Fruit fly (Drosophila melanogaster): ENCODE data around the gene CG31952.

Gene CG31952

DNA sequence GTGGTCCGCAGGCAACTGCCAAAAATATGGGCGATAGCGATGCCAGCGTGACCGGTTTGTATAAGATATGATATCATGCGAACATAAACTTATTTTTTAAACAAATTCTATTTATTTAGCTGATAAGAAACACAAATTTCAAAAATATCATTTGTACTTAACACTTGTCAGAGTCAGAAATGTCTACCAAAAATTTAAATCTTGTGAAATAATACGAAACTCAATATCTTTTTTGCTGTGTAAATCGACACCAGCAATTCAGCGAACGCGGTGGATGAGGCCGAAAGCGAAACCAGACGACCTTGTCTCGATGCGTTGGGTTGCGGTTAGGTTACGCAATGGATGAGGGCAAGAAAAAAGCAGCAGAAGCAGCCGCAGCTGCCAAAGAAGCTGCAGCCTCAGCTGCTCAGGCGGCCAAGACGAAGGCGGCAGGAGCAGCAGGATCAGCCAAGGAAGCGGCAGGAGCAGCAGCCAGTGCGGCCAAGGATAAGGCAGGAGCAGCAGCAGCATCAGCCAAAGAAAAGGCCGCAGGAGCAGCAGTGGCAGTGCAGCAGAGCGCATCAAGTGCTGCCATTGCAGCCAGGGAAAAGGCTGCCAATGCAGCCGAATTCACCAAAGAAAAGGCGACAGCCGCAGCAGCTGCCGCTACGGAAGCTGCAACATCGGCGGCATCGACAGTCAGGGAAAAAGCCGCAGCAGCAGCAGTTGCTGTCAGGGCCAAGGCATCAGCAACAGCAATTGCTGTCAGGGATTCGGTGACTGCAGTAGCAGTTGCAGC is at the start of gene CG31952:
Gene CG31952 (plus strand): TSS at position 167 of the 778 bp plus-strand sequence.
- TF ChIP-seq Myc (optimal IDR thresholded peaks at IDR 0.05) (no peak), insv (optimal IDR thresholded peaks at IDR 0.05) (no peak), Sin3A (optimal IDR thresholded peaks at IDR 0.05) (no peak)

DNA sequence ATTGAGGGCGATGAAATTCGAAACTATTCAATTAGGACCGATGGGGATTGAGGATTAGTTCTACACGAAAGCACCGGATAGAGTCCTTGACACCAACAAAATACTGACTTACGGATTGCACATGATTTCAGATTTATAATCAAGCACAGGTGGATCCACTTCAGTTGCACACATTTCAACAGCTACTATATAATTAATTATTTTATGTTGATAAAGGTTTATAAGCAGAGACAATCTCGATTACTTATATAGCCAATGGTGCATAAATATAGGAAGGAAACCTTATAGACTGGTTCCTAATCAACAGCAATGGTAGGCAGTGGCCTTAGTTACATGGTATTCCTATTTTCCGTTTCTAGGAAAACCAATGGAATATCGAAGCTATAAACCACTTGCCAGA is 48.1 kb upstream of the CG31952 start:
- TF ChIP-seq insv (optimal IDR thresholded peaks at IDR 0.05), result no peak
- TF ChIP-seq Sin3A (optimal IDR thresholded peaks at IDR 0.05), result no peak
- TF ChIP-seq Myc (optimal IDR thresholded peaks at IDR 0.05), result no peak
- no peak for TF ChIP-seq psq (optimal IDR thresholded peaks at IDR 0.05)
- TF ChIP-seq h (optimal IDR thresholded peaks at IDR 0.05), result no peak
- no peak for TF ChIP-seq ttk (optimal IDR thresholded peaks at IDR 0.05)

DNA sequence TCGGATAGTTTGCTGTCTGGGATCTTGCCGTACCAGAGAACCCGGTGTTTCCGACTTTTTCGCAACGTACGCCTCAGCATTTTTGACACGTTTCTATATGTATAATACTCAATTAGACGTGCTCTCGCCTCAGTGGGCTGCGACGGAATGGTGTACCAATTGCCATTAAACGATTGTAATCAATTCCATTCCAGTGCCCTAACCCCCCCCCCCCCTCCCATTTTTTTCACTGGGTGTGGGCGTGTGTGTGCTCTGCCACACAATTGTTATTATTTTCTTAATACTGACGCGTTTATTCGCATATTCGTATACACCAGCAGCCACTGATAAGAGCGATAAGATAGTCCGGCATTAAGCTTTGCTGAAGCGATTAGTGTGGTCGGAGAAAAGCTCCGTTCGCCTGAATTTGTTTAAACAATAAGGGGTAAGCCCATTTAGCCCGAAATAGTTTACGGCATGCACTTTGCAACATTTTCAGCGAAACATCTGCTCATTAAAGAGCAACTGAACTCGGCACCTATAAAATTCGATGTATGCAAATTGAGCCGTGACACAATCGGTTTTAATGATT is 47.3 kb upstream of the CG31952 start:
- TF ChIP-seq h (optimal IDR thresholded peaks at IDR 0.05), result no peak
- no peak for TF ChIP-seq Sin3A (optimal IDR thresholded peaks at IDR 0.05)
- TF ChIP-seq psq (optimal IDR thresholded peaks at IDR 0.05), result no peak
- no peak for TF ChIP-seq ttk (optimal IDR thresholded peaks at IDR 0.05)
- TF ChIP-seq insv (optimal IDR thresholded peaks at IDR 0.05), result no peak
- no peak for TF ChIP-seq Myc (optimal IDR thresholded peaks at IDR 0.05)

DNA sequence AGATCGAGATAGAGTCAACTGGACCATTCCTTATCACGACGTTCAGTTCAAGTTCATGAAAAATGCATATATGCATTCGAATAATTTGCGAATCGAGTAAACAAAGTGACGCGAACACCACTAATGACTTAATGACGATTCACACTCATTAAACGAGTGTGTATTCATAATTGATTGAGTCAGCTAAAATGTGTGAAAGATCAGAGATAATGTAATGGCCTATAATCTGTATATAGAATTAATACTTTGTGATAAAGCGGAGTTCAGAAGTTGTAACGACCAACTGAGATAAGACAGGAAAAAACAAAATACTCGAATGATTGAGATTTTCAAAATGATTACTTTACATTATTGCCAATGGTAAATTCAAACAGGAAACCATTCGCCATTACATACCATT is 46.7 kb upstream of the CG31952 start:
- TF ChIP-seq Myc (optimal IDR thresholded peaks at IDR 0.05) (no peak), Sin3A (optimal IDR thresholded peaks at IDR 0.05) (no peak), h (optimal IDR thresholded peaks at IDR 0.05) (no peak), ttk (optimal IDR thresholded peaks at IDR 0.05) (no peak), insv (optimal IDR thresholded peaks at IDR 0.05) (no peak), psq (optimal IDR thresholded peaks at IDR 0.05) (no peak)

DNA sequence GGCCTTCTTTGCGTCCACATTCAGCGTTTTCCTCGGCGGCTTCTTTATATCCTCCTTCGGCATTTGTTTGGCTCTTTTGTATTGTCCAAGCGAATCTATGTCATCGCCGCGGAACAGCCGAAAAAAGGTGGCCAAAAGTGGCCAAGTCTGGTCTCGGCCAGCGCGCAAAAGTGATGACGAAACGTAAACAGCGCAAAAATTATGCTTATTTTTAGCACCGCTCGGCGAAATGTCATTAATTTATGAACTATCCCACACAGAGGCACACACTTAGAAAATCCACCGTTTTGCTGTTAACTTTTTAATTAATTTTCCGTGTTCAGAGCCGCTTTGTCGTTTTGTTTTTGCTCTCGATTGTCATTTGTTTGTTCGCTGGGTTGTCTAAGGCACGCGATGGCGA is 45.6 kb upstream of the CG31952 start:
- no peak for TF ChIP-seq Sin3A (optimal IDR thresholded peaks at IDR 0.05)
- TF ChIP-seq ttk (optimal IDR thresholded peaks at IDR 0.05), result no peak
- TF ChIP-seq Myc (optimal IDR thresholded peaks at IDR 0.05), result no peak
- no peak for TF ChIP-seq psq (optimal IDR thresholded peaks at IDR 0.05)
- TF ChIP-seq h (optimal IDR thresholded peaks at IDR 0.05), result no peak
- no peak for TF ChIP-seq insv (optimal IDR thresholded peaks at IDR 0.05)

DNA sequence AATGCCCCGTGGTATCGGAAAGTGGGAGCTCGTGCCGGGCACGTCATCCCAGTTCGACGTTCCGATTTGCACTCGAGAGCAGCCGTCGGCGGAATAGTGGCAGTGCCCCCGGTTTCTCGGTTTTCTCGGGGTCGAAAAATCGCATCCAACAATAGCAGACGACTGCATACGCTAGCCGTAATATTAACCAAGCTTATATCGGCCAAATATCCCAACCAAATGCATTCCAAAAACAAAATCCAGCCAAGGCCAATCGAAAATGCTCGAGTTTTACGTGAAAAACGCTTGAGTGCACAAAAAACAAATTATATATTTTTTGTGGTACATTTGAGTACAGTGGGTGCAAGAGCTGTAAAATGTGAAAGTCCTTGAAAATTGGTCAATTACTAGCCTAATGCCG is 45.2 kb upstream of the CG31952 start:
- TF ChIP-seq Myc (optimal IDR thresholded peaks at IDR 0.05), result no peak
- TF ChIP-seq Sin3A (optimal IDR thresholded peaks at IDR 0.05), result no peak
- no peak for TF ChIP-seq insv (optimal IDR thresholded peaks at IDR 0.05)
- TF ChIP-seq psq (optimal IDR thresholded peaks at IDR 0.05), result no peak
- no peak for TF ChIP-seq ttk (optimal IDR thresholded peaks at IDR 0.05)
- TF ChIP-seq h (optimal IDR thresholded peaks at IDR 0.05), result no peak

DNA sequence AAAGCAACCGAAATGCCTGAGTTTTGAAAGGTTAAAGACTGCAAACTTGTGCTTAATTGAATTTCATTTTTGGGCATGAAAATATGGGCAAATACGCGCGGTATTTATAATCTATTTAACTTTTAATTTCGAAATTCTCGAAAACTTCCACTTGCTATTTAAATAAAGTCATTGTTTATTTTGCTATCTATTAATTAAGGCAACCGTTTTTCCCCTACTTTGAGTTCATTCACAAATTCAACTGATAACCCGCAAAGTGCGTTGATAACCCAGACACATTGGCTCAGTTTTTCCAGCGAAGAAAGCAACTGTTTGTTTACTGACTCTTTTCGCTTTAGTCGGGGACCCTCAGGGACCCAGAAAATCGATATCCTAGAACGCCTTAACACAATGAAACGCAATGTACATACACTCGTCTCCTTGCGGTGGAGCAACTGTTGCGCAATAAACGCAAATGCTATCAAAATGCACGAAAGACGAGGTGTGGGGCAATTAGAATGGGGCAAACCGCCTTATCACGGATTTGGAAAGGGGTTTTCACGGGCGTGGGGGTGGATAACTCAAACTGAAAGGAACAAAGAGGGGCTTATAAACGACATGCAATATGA is 44.6 kb upstream of the CG31952 start:
- TF ChIP-seq Sin3A (optimal IDR thresholded peaks at IDR 0.05) (no peak), ttk (optimal IDR thresholded peaks at IDR 0.05) (no peak), Myc (optimal IDR thresholded peaks at IDR 0.05) (no peak), insv (optimal IDR thresholded peaks at IDR 0.05) (no peak), h (optimal IDR thresholded peaks at IDR 0.05) (no peak), psq (optimal IDR thresholded peaks at IDR 0.05) (no peak)

DNA sequence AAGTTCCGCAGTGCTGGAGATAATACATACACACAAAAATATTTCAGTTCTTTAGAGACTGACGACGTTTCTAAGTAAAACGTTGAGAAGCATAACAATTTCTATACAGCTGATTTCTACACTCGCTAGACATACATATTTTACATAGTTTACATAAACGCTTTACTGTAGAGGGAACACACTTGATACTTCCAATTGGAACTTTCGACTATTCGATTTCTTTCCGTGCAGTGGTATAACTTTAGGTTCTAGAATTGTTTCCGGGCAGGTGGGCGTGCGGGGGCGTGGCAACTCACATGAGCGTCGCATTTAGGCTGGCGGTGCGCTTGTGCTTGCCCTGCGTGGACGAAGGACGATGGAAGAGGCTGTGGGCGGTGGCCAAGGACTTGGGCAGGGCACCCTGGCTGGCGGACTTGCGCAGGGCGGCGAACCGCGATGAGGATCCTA is 44.0 kb upstream of the CG31952 start:
- TF ChIP-seq Myc (optimal IDR thresholded peaks at IDR 0.05) (no peak), psq (optimal IDR thresholded peaks at IDR 0.05) (no peak), h (optimal IDR thresholded peaks at IDR 0.05) (no peak), insv (optimal IDR thresholded peaks at IDR 0.05) (no peak), ttk (optimal IDR thresholded peaks at IDR 0.05) (no peak), Sin3A (optimal IDR thresholded peaks at IDR 0.05) (no peak)

DNA sequence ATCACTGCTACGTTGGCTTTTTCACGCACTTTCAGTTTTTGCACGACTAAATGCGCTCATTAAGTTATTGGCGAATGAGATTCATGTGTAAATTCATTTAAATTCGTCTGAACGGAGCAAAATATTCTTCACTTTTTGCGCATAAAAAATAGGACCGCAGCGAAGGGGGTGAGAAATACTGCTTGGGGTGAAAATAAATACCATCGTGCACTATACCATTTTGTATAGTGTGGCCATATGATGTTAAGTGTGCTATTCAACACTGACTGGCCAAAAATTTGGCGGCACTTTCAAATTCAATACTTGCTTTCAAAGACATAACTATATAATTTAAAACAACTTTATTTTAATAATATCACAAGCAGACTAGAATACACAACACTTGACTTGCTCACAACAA is 43.3 kb upstream of the CG31952 start, which contains the start of gene GramD1B:
Gene GramD1B (minus strand): TSS at position 131 of the 400 bp plus-strand sequence.
- TF ChIP-seq ttk (optimal IDR thresholded peaks at IDR 0.05), result no peak
- TF ChIP-seq Myc (optimal IDR thresholded peaks at IDR 0.05), result no peak
- no peak for TF ChIP-seq insv (optimal IDR thresholded peaks at IDR 0.05)
- TF ChIP-seq psq (optimal IDR thresholded peaks at IDR 0.05), result no peak
- TF ChIP-seq h (optimal IDR thresholded peaks at IDR 0.05), result no peak
- no peak for TF ChIP-seq Sin3A (optimal IDR thresholded peaks at IDR 0.05)

DNA sequence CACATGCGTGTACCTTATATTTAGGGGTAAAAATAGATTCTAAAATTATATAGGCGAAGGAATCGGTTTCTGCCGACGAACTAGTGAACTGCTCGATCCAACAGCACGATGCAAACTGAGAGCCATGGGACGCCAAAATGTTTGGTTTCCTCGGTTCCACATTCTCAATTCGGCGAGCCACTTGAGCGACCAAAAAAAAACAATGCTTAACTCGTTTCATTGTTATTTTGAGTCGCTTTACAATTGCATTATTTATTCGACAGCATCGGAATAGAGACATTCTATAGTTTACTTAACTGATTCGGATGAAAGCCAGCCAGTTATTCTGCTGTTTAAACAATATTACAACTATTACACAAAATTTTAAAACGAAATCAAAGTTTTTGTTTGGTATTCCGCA is 40.9 kb upstream of the CG31952 start, which contains the start of gene CG15412:
Gene CG15412 (minus strand): TSS at position 101 of the 400 bp plus-strand sequence.
- TF ChIP-seq h (optimal IDR thresholded peaks at IDR 0.05), result no peak
- TF ChIP-seq Sin3A (optimal IDR thresholded peaks at IDR 0.05), result no peak
- TF ChIP-seq insv (optimal IDR thresholded peaks at IDR 0.05), result no peak
- TF ChIP-seq psq (optimal IDR thresholded peaks at IDR 0.05), result no peak
- TF ChIP-seq ttk (optimal IDR thresholded peaks at IDR 0.05), result no peak
- no peak for TF ChIP-seq Myc (optimal IDR thresholded peaks at IDR 0.05)

DNA sequence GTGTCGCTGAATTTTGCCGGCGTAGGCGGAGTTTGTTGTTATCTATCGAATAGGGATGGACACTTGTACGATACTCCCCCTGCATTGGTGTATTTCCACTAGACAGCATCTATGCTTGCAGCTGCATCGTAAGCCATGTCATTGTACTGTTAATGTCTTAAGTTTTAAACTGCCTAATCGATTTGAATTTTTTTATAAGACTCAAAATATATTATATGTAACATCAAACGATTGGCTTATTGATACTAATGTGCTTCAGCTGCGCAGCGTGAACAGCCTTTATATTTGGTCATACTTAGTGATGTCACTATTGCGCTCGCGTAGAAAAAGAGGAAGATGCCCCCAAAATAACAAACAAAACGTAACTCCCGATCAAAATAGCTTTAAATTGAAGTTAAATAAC is 39.8 kb upstream of the CG31952 start, which contains the start of the genes CG9662 and Ptpa:
Gene CG9662 (minus strand): TSS at position 54 of the 403 bp plus-strand sequence.
Gene Ptpa (plus strand): TSS at position 319 of the 403 bp plus-strand sequence.
- no peak for TF ChIP-seq Sin3A (optimal IDR thresholded peaks at IDR 0.05)
- TF ChIP-seq Myc (optimal IDR thresholded peaks at IDR 0.05), result no peak
- no peak for TF ChIP-seq psq (optimal IDR thresholded peaks at IDR 0.05)
- TF ChIP-seq h (optimal IDR thresholded peaks at IDR 0.05), result no peak
- no peak for TF ChIP-seq ttk (optimal IDR thresholded peaks at IDR 0.05)
- no peak for TF ChIP-seq insv (optimal IDR thresholded peaks at IDR 0.05)

DNA sequence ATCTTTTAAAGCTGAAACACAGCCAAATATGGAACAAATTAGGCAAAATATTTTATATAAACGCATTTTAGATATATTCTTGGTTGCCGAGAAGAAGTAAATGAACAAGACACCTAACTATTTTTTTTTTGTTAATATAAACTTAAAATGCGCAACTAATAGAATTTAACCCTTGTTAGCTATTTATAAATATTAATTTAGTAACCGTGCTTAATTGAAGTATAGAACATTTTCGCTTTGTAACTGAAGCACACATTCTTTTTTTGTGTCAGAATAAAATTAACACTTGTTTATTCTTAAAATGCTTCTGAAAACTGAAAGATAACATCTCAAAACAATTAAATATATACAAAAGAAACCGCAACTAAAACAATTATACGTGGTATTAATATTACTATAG is 28.9 kb upstream of the CG31952 start, which contains the start of gene Sfp23F:
Gene Sfp23F (minus strand): TSS at position 101 of the 400 bp plus-strand sequence.
- TF ChIP-seq Myc (optimal IDR thresholded peaks at IDR 0.05) (no peak), ttk (optimal IDR thresholded peaks at IDR 0.05) (no peak), insv (optimal IDR thresholded peaks at IDR 0.05) (no peak), Sin3A (optimal IDR thresholded peaks at IDR 0.05) (no peak)
